Worm (Caenorhabditis elegans): Measurements from ENCODE around the gene fbxb-46.

The fbxb-46 gene

DNA sequence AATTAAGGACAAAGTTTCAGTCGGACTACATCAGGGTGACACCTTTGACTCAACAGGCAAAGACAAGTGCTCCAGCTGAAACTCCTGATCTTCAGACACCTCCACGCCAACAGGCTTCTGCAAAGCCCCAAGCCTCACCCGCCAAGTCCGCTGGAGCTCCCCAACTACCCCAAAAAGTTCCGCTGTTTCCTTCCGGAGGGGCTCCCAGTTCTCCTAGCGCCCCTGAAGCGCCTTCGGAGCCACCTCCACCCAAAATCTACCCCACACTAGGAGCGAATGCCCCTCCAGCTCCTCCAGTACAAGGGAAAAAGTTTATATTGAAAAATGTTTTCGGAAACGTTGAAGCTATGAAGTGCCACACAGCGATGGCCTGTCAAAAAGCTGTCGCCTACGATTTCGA, 32.1 kb upstream of the fbxb-46 start:
- TF ChIP-seq fkh-10 (GFP tag; optimal IDR thresholded peaks at IDR 0.05) (no peak), lir-3 (tag; optimal IDR thresholded peaks at IDR 0.05; ENCODE audit: poor library complexity) (no peak), nhr-12 (tag; optimal IDR thresholded peaks at IDR 0.05) (no peak), jun-1 (tag; optimal IDR thresholded peaks at IDR 0.05) (no peak)

DNA sequence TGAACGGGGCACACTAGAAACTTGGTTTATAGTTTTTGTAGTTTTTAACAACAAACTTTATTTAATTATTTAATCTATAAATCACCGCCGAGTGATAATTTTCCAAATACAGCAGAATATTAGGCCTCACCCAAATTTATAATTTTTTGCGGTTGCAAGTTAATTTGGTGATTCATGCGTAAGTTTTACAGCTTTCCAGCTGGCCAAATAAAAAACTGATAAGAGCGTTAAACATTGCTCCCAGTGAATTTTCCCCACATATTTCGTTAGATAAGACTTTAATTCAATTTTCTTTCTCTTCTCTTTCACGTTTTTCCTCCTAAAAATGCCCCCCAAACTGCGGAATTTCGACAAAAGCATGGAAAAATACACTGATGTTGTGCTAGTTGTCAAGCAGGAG, 30.6 kb upstream of the fbxb-46 start, which contains the start of gene bath-47:
bath-47 (plus strand) TSS at position 305 of the 400 bp plus-strand sequence.
- TF ChIP-seq aly-2 (tag; optimal IDR thresholded peaks at IDR 0.05): no peak
- TF ChIP-seq nhr-28 (tag; optimal IDR thresholded peaks at IDR 0.05): no peak
- TF ChIP-seq efl-3 (GFP tag; optimal IDR thresholded peaks at IDR 0.05): no peak
- TF ChIP-seq F16B12.6 (tag; optimal IDR thresholded peaks at IDR 0.05): no peak
- no peak for TF ChIP-seq skn-1 (tag; optimal IDR thresholded peaks at IDR 0.05)

ce11 chrII:1600661-1601060, 29.7 kb upstream of the fbxb-46 start, which contains the start of gene bath-26:
TSS of gene bath-26 (minus strand) at chrII:1600761.
- TF ChIP-seq ces-1 (GFP tag; optimal IDR thresholded peaks at IDR 0.05) (no peak), mdl-1 (tag; optimal IDR thresholded peaks at IDR 0.05) (no peak), hpl-2 (GFP tag; optimal IDR thresholded peaks at IDR 0.05) (no peak), lir-3 (tag; optimal IDR thresholded peaks at IDR 0.05; ENCODE audit: poor library complexity) (no peak), mep-1 (tag; optimal IDR thresholded peaks at IDR 0.05) (no peak), nhr-11 (tag; optimal IDR thresholded peaks at IDR 0.05) (no peak), fkh-8 (tag; optimal IDR thresholded peaks at IDR 0.05) (no peak), nhr-19 (GFP tag; conservative IDR thresholded peaks at IDR 0.05) (no peak), F16B12.6 (tag; optimal IDR thresholded peaks at IDR 0.05) (no peak), zag-1 (tag; optimal IDR thresholded peaks at IDR 0.05) (no peak), egl-27 (tag; optimal IDR thresholded peaks at IDR 0.05) (no peak), pqm-1 (tag; optimal IDR thresholded peaks at IDR 0.05) (no peak), ets-5 (GFP tag; IDR thresholded peaks at IDR 0.05) (no peak), unc-62 (GFP tag; optimal IDR thresholded peaks at IDR 0.05) (no peak)

- TF ChIP-seq nhr-12 (tag; optimal IDR thresholded peaks at IDR 0.05): no peak
- TF ChIP-seq elt-2 (tag; optimal IDR thresholded peaks at IDR 0.05): peak; percentile 67
Measured at ce11 chrII:1597101-1598088, 26.5 kb upstream of the fbxb-46 start, which contains the start of gene bath-46. TSS of gene bath-46 (plus strand) at chrII:1597906.

ce11 chrII:1595137-1595536, 24.2 kb upstream of the fbxb-46 start, which contains the start of gene clec-20:
TSS of gene clec-20 (minus strand) at chrII:1595237.
- TF ChIP-seq skn-1 (tag; optimal IDR thresholded peaks at IDR 0.05) (no peak), nhr-12 (tag; optimal IDR thresholded peaks at IDR 0.05) (no peak), Y116A8C.19 (tag; optimal IDR thresholded peaks at IDR 0.05; ENCODE audit: borderline replicate concordance) (no peak), snpc-4 (tag; optimal IDR thresholded peaks at IDR 0.05) (no peak), hlh-4 (tag; optimal IDR thresholded peaks at IDR 0.05) (no peak), hpl-2 (GFP tag; optimal IDR thresholded peaks at IDR 0.05) (no peak), fkh-10 (GFP tag; optimal IDR thresholded peaks at IDR 0.05) (no peak), efl-1 (optimal IDR thresholded peaks at IDR 0.05) (no peak), efl-1 (GFP tag; optimal IDR thresholded peaks at IDR 0.05 in 1 of 2) (no peak), elt-3 (tag; optimal IDR thresholded peaks at IDR 0.05) (no peak), grh-1 (GFP tag; IDR thresholded peaks at IDR 0.05) (no peak), fkh-8 (tag; optimal IDR thresholded peaks at IDR 0.05) (no peak), isw-1 (GFP tag; IDR thresholded peaks at IDR 0.05) (no peak)

- TF ChIP-seq sox-4 (tag; optimal IDR thresholded peaks at IDR 0.05): no peak
- TF ChIP-seq blmp-1 (tag; optimal IDR thresholded peaks at IDR 0.05): no peak
- no peak for TF ChIP-seq swsn-7 (tag; optimal IDR thresholded peaks at IDR 0.05)
- TF ChIP-seq dpl-1 (GFP tag; optimal IDR thresholded peaks at IDR 0.05): no peak
- no peak for TF ChIP-seq ztf-4 (tag; optimal IDR thresholded peaks at IDR 0.05)
- no peak for TF ChIP-seq unc-62 (GFP tag; optimal IDR thresholded peaks at IDR 0.05)
- no peak for TF ChIP-seq Y116A8C.19 (tag; optimal IDR thresholded peaks at IDR 0.05; ENCODE audit: borderline replicate concordance)
- no peak for TF ChIP-seq hlh-17 (GFP tag; optimal IDR thresholded peaks at IDR 0.05; ENCODE audit: borderline replicate concordance)
- TF ChIP-seq ztf-11 (tag; optimal IDR thresholded peaks at IDR 0.05): no peak
- TF ChIP-seq ama-1 (optimal IDR thresholded peaks at IDR 0.05): no peak
- TF ChIP-seq lir-3 (tag; optimal IDR thresholded peaks at IDR 0.05; ENCODE audit: poor library complexity): no peak
- no peak for TF ChIP-seq snu-23 (GFP tag; optimal IDR thresholded peaks at IDR 0.05)
- no peak for TF ChIP-seq fkh-10 (GFP tag; optimal IDR thresholded peaks at IDR 0.05)
- TF ChIP-seq lin-13 (GFP tag; optimal IDR thresholded peaks at IDR 0.05): no peak
- TF ChIP-seq hpl-2 (GFP tag; optimal IDR thresholded peaks at IDR 0.05): no peak
- no peak for TF ChIP-seq nhr-237 (tag; optimal IDR thresholded peaks at IDR 0.05)
- no peak for TF ChIP-seq jun-1 (tag; optimal IDR thresholded peaks at IDR 0.05)
Measured at ce11 chrII:1589845-1590244, 18.9 kb upstream of the fbxb-46 start, which contains the start of gene T07H3.7. TSS of gene T07H3.7 (minus strand) at chrII:1589945.
